Worm (Caenorhabditis elegans) whole organism, young adult: ENCODE measurements around the gene Y59E9AL.36.
"Not testable (repeated sequence)": the region's sequence is repeated elsewhere in the genome, so short reads cannot be mapped to it uniquely, and the experiment has no call there.

Source experiments
- B0019.2 ChIP-seq: fragments of 200-800 bp; sonication (Bioruptor generic); conservative IDR thresholded peaks from 2 replicates; pipeline ENCODE4 v1.3.6; 2022; ENCODE audit warnings: missing genetic modification reagents, missing genetic modification characterization, missing compliant biosample characterization
- B0261.1 ChIP-seq: sonication (generic microtip); optimal IDR thresholded peaks from 2 replicates; lab custom pipeline; 2016; ENCODE audit warnings: mild to moderate bottlenecking, missing genetic modification characterization, moderate library complexity, missing compliant biosample characterization
- B0336.3 ChIP-seq: fragments of 200-800 bp; sonication (Bioruptor generic); IDR thresholded peaks from 2 replicates; pipeline ENCODE4 v1.3.6; 2022; ENCODE audit warnings: missing genetic modification characterization, missing compliant biosample characterization
- D2030.7 ChIP-seq: fragments of 200-800 bp; sonication (Bioruptor generic); IDR thresholded peaks from 2 replicates; pipeline ENCODE4 v1.3.6; 2022; ENCODE audit warnings: missing genetic modification reagents, missing genetic modification characterization, missing compliant biosample characterization
- F22D6.2 ChIP-seq: sonication (generic microtip); optimal IDR thresholded peaks from 2 replicates; lab custom pipeline; 2016; ENCODE audit warnings: mild to moderate bottlenecking, missing genetic modification characterization, missing compliant biosample characterization
- F39B2.1 ChIP-seq: fragments of 200-800 bp; sonication (Bioruptor generic); IDR thresholded peaks from 2 replicates; pipeline ENCODE4 v1.3.6; 2022; ENCODE audit warnings: missing genetic modification reagents, missing genetic modification characterization, missing compliant biosample characterization
- F57A8.1 ChIP-seq: fragments of 200-800 bp; sonication (Bioruptor generic); optimal IDR thresholded peaks from 2 replicates; lab custom pipeline; 2018; ENCODE audit warnings: mild to moderate bottlenecking, missing genetic modification characterization, moderate library complexity, missing compliant biosample characterization
- T26A5.8 ChIP-seq: sonication (generic microtip); optimal IDR thresholded peaks from 2 replicates; lab custom pipeline; 2016; ENCODE audit warnings: missing genetic modification characterization, missing compliant biosample characterization
- aptf-3 ChIP-seq: fragments of 200-800 bp; sonication (Bioruptor generic); IDR thresholded peaks from 2 replicates; pipeline ENCODE4 v1.3.6; 2022; ENCODE audit warnings: missing genetic modification characterization, missing compliant biosample characterization
- athp-1 ChIP-seq: sonication (generic microtip); optimal IDR thresholded peaks from 2 replicates; lab custom pipeline; 2017; ENCODE audit warnings: mild to moderate bottlenecking, missing genetic modification characterization, missing compliant biosample characterization
- attf-3 ChIP-seq: fragments of 200-800 bp; sonication (Bioruptor generic); conservative IDR thresholded peaks from 2 replicates; pipeline ENCODE4 v1.3.6; 2022; ENCODE audit warnings: missing genetic modification reagents, missing genetic modification characterization, missing compliant biosample characterization
- bed-1 ChIP-seq: fragments of 200-800 bp; sonication (Bioruptor generic); IDR thresholded peaks from 2 replicates; pipeline ENCODE4 v1.3.6; 2022; ENCODE audit warnings: missing genetic modification reagents, missing genetic modification characterization, missing compliant biosample characterization
- ceh-100 ChIP-seq: fragments of 200-800 bp; sonication (Bioruptor generic); IDR thresholded peaks from 2 replicates; pipeline ENCODE4 v1.3.6; 2022; ENCODE audit warnings: missing genetic modification reagents, missing genetic modification characterization, missing compliant biosample characterization
- ceh-79 ChIP-seq: sonication (generic microtip); optimal IDR thresholded peaks from 2 replicates; lab custom pipeline; 2017; ENCODE audit warnings: mild to moderate bottlenecking, missing genetic modification characterization, missing compliant biosample characterization
- ceh-91 ChIP-seq: fragments of 200-800 bp; sonication (Bioruptor generic); IDR thresholded peaks from 2 replicates; pipeline ENCODE4 v1.3.6; 2022; ENCODE audit warnings: missing genetic modification reagents, missing genetic modification characterization, missing compliant biosample characterization
- dpl-1 ChIP-seq: fragments of 150-350 bp; optimal IDR thresholded peaks from 2 replicates; lab custom pipeline; 2014; ENCODE audit warnings: missing biosample characterization, missing genetic modification reagents, missing genetic modification characterization
- egrh-3 ChIP-seq: fragments of 200-800 bp; sonication (Bioruptor generic); IDR thresholded peaks from 2 replicates; pipeline ENCODE4 v1.3.6; 2022; ENCODE audit warnings: missing genetic modification reagents, missing genetic modification characterization, missing compliant biosample characterization
- gei-17 ChIP-seq: fragments of 200-800 bp; sonication (Bioruptor generic); optimal IDR thresholded peaks from 2 replicates; lab custom pipeline; 2018; ENCODE audit warnings: mild to moderate bottlenecking, missing genetic modification characterization, missing compliant biosample characterization
- hlh-26 ChIP-seq: fragments of 200-800 bp; sonication (Bioruptor generic); conservative IDR thresholded peaks from 2 replicates; pipeline ENCODE4 v1.3.6; 2022; ENCODE audit warnings: missing genetic modification reagents, missing genetic modification characterization, missing compliant biosample characterization
- lag-1 ChIP-seq: fragments of 200-800 bp; sonication (Bioruptor generic); IDR thresholded peaks from 2 replicates; pipeline ENCODE4 v1.3.6; 2022; ENCODE audit warnings: missing genetic modification reagents, missing genetic modification characterization, missing compliant biosample characterization
- let-526 ChIP-seq: fragments of 200-800 bp; sonication (Bioruptor generic); IDR thresholded peaks from 2 replicates; pipeline ENCODE4 v1.3.6; 2022; ENCODE audit warnings: missing genetic modification reagents, missing genetic modification characterization, missing compliant biosample characterization
- lin-26 ChIP-seq: fragments of 200-800 bp; sonication (Bioruptor generic); IDR thresholded peaks from 2 replicates; pipeline ENCODE4 v1.3.6; 2022; ENCODE audit warnings: missing genetic modification reagents, missing genetic modification characterization, missing compliant biosample characterization
- lir-1 ChIP-seq: fragments of 200-800 bp; sonication (Bioruptor generic); conservative IDR thresholded peaks from 2 replicates; pipeline ENCODE4 v1.3.6; 2022; ENCODE audit warnings: missing genetic modification reagents, missing genetic modification characterization, missing compliant biosample characterization
- lsy-27 ChIP-seq: sonication (generic microtip); optimal IDR thresholded peaks from 2 replicates; lab custom pipeline; 2017; ENCODE audit warnings: missing genetic modification characterization, mild to moderate bottlenecking, missing compliant biosample characterization, antibody characterized with exemption, missing genotype, borderline replicate concordance; ENCODE audit not compliant: insufficient read depth
- nhr-120 ChIP-seq: fragments of 200-800 bp; sonication (Bioruptor generic); IDR thresholded peaks from 2 replicates; pipeline ENCODE4 v1.3.6; 2022; ENCODE audit warnings: missing genetic modification characterization, missing compliant biosample characterization
- pbrm-1 ChIP-seq: fragments of 200-800 bp; sonication (Bioruptor generic); IDR thresholded peaks from 2 replicates; pipeline ENCODE4 v1.3.6; 2022; ENCODE audit warnings: missing genetic modification reagents, missing genetic modification characterization, missing compliant biosample characterization
- rcor-1 ChIP-seq: fragments of 200-800 bp; sonication (Bioruptor generic); IDR thresholded peaks from 2 replicates; pipeline ENCODE4 v1.3.6; 2022; ENCODE audit warnings: missing genetic modification reagents, missing genetic modification characterization, missing compliant biosample characterization
- rec-8 ChIP-seq, 2 experiments: sonication (generic microtip); optimal IDR thresholded peaks; 2 replicates each; lab custom pipeline; 2016; ENCODE audit warnings: mild to moderate bottlenecking in 2 of 2, missing genetic modification characterization in 2 of 2, missing genetic modification reagents in 2 of 2, missing genotype in 2 of 2, missing biosample characterization in 1 of 2, missing compliant biosample characterization in 1 of 2, moderate library complexity in 1 of 2
- sea-2 ChIP-seq: fragments of 200-800 bp; sonication (Bioruptor generic); IDR thresholded peaks from 2 replicates; pipeline ENCODE4 v1.3.6; 2022; ENCODE audit warnings: missing genetic modification characterization, missing compliant biosample characterization
- snpc-1.1 ChIP-seq: sonication (generic microtip); optimal IDR thresholded peaks from 2 replicates; lab custom pipeline; 2017; ENCODE audit warnings: missing genetic modification characterization, mild to moderate bottlenecking, missing compliant biosample characterization, antibody characterized with exemption, moderate library complexity, missing genotype, missing genetic modification reagents; ENCODE audit not compliant: insufficient read depth
- snpc-3.4 ChIP-seq: sonication (generic microtip); optimal IDR thresholded peaks from 2 replicates; lab custom pipeline; 2017; ENCODE audit warnings: missing genetic modification characterization, mild to moderate bottlenecking, missing compliant biosample characterization, antibody characterized with exemption, moderate library complexity, missing genotype, missing genetic modification reagents
- unc-130 ChIP-seq: sonication (generic microtip); optimal IDR thresholded peaks from 2 replicates; lab custom pipeline; 2016; ENCODE audit warnings: missing genetic modification reagents, missing genetic modification characterization, missing compliant biosample characterization
- unc-62 ChIP-seq: fragments of 150-350 bp; optimal IDR thresholded peaks from 2 replicates; lab custom pipeline; 2014; ENCODE audit warnings: missing biosample characterization, missing genetic modification reagents, missing genetic modification characterization
- zfh-2 ChIP-seq: fragments of 200-800 bp; sonication (Bioruptor generic); conservative IDR thresholded peaks from 2 replicates; pipeline ENCODE4 v1.3.6; 2022; ENCODE audit warnings: missing genetic modification reagents, missing genetic modification characterization, missing compliant biosample characterization
- zim-3 ChIP-seq: sonication (generic microtip); optimal IDR thresholded peaks from 2 replicates; lab custom pipeline; 2017; ENCODE audit warnings: mild to moderate bottlenecking, missing genetic modification characterization, moderate library complexity, missing compliant biosample characterization
- ztf-25 ChIP-seq: fragments of 200-800 bp; sonication (Bioruptor generic); IDR thresholded peaks from 2 replicates; pipeline ENCODE4 v1.3.6; 2022; ENCODE audit warnings: missing genetic modification reagents, missing genetic modification characterization, missing compliant biosample characterization
- ztf-26 ChIP-seq: sonication (generic microtip); optimal IDR thresholded peaks from 2 replicates; lab custom pipeline; 2017; ENCODE audit warnings: missing genetic modification characterization, missing compliant biosample characterization
- ztf-3 ChIP-seq: fragments of 200-800 bp; sonication (Bioruptor generic); optimal IDR thresholded peaks from 2 replicates; lab custom pipeline; 2018; ENCODE audit warnings: mild to moderate bottlenecking, missing genetic modification characterization, missing compliant biosample characterization
- ztf-6 ChIP-seq: fragments of 200-800 bp; sonication (Bioruptor generic); IDR thresholded peaks from 2 replicates; pipeline ENCODE4 v1.3.6; 2022; ENCODE audit warnings: missing genetic modification reagents, missing genetic modification characterization, missing compliant biosample characterization

Y59E9AL.36 gene

DNA sequence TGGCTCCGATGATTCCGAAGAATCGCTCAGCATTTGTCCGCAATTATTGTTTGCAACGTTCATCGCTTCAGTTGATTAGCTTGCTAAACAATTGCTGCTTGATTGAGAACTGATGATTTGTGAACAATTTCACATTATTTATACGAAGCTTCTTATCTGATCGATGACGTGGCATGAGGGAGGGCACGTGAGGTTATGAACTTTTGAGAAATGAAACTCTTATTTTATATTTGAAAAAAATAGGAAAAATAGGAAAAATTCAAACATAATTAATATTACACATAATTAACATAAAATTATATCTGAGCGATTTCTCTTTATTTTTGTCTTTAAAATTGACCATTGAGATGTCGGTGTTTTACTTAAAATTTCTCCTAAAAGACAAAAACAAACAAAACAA lies 45.4 kb upstream of the Y59E9AL.36 start, which contains the start of gene F36H12.10:
F36H12.10 (minus strand) TSS at position 101 of the 400 bp plus-strand sequence.
- TF ChIP-seq let-526 (GFP tag; lab: Robert Waterston, UW); F57A8.1 (GFP tag; lab: Kevin White, UChicago); snpc-3.4 (tag; lab: Kevin White, UChicago): not testable (repeated sequence)
- TF ChIP-seq, all 124 proteins: peak for 0; not testable (repeated sequence) for 124

DNA sequence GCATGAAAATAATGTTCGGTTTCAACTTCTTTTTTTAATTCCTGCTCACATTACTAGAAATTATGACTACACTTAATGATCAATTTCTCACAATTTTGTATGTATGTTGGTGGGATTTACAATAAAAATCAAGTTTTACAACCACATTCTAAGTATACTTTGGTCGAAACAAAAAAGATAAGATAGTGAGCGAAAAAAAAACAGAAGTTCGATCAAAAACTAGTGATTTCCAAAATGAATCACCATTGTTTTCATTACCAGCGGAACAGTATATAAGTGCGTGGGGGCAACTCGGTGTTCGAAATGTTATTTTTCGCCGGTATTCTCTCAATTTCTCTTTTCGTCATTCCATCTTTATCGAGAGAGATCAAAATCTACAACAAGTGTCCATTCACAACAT lies 21.2 kb upstream of the Y59E9AL.36 start, which contains the start of gene thn-5:
thn-5 (plus strand) TSS at position 301 of the 400 bp plus-strand sequence.
- TF ChIP-seq let-526 (GFP tag; lab: Robert Waterston, UW) (no peak), bed-1 (GFP tag; lab: Robert Waterston, UW) (no peak), sea-2 (GFP tag; lab: Robert Waterston, UW) (no peak), gei-17 (GFP tag; lab: Kevin White, UChicago) (no peak), ztf-25 (GFP tag; lab: Robert Waterston, UW) (no peak), hlh-26 (GFP tag; lab: Robert Waterston, UW) (no peak), aptf-3 (no peak), T26A5.8 (no peak)
- TF ChIP-seq, all 124 proteins: peak for 0

- TF ChIP-seq ceh-79 (tag; lab: Kevin White, UChicago) (no peak), ztf-26 (no peak), D2030.7 (GFP tag; lab: Robert Waterston, UW) (no peak), ztf-3 (GFP tag; lab: Kevin White, UChicago) (no peak), attf-3 (GFP tag; lab: Robert Waterston, UW) (no peak), dpl-1 (GFP tag; lab: Kevin White, UChicago) (no peak), B0019.2 (GFP tag; lab: Robert Waterston, UW) (no peak), snpc-1.1 (no peak), athp-1 (no peak), F39B2.1 (no peak), B0261.1 (no peak), lsy-27 (no peak), ceh-100 (GFP tag; lab: Robert Waterston, UW) (no peak), F22D6.2 (tag; lab: Kevin White, UChicago) (no peak)
Measured at ce11 chrIV:5228619-5229018, 19.3 kb upstream of the Y59E9AL.36 start, which contains the start of gene thn-6. Gene thn-6, plus strand, starts transcription at chrIV:5228919.

DNA sequence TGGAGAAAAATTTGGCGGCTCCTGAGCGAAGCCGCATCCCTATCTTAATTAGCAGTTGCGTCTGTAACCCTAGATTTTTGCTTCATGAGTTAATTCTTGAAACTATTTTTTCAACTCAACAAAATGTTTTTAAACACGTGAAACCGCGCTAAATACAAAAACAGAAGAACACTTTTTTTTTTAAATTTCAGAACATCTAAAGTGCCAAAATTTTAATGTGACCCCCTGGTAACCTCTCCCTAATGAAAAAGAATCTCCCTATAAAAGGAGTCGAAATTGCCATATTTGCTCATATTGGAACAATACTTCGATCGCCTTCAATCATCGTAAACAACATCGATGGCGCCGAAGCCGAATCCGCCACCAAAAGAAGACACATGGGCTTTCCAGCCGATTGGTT lies 17.3 kb upstream of the Y59E9AL.36 start, which contains the start of gene nsph-4.1:
nsph-4.1 (plus strand) TSS at position 301 of the 400 bp plus-strand sequence.
- TF ChIP-seq lir-1 (GFP tag; lab: Robert Waterston, UW); zim-3 (tag; lab: Kevin White, UChicago); unc-62 (GFP tag; lab: Kevin White, UChicago): not testable (repeated sequence)

DNA sequence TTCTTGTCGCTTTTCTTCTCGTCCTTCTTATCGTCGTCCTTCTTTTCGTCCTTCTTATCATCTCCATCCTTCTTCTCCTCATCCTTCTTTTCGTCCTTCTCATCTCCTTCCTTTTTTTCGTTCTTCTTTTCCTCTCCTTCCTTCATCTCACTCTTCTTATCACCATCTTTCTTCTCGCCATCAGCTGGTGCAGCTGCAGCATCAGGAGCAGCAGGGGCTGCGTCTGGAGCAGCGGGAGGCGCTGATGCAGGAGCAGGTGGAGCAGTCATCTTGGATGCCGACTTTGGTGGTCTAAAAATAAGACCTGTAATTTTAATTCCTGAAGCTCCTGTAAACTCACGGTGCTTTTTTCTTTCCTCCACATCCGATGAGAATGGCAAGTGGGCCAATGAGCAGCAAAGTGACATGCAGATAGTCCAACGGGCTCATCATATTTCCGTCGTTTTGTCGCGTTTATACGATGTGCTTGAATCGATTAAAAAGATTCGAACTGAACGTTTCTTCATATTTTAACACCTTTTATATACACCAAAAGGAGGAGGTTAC lies 16.1 kb upstream of the Y59E9AL.36 start, which contains the start of gene cylc-1:
cylc-1 (minus strand) TSS at position 496 of the 546 bp plus-strand sequence.
- peak; percentile 68 for TF ChIP-seq egrh-3 (GFP tag; lab: Robert Waterston, UW)
- TF ChIP-seq zfh-2 (GFP tag; lab: Robert Waterston, UW), result peak; percentile 79

ce11 chrIV:5224238-5224637 lies 15.0 kb upstream of the Y59E9AL.36 start, which contains the start of gene Y59E9AL.8:
Gene Y59E9AL.8, minus strand, starts transcription at chrIV:5224338.
- TF ChIP-seq aptf-3 (no peak), unc-130 (no peak), pbrm-1 (GFP tag; lab: Robert Waterston, UW) (no peak), rcor-1 (no peak), ceh-91 (no peak), ztf-6 (no peak), B0336.3 (no peak), nhr-120 (no peak), rec-8 (tag; optimal IDR thresholded peaks at IDR 0.05; lab: Kevin White, UChicago) (no peak), lag-1 (no peak), lin-26 (GFP tag; lab: Robert Waterston, UW) (no peak), B0261.1 (no peak), dpl-1 (GFP tag; lab: Kevin White, UChicago) (no peak), T26A5.8 (no peak)
